Worm (Caenorhabditis elegans): ENCODE results near the gene vps-50.
A peak's percentile ranks its signal among the peaks of the same experiment; 100 is the strongest.

vps-50 gene

ce11 chrIII:10868653-10869392, at the start of gene vps-50, which contains the start of gene cey-4:
vps-50 (plus strand) TSS chrIII:10869193.
cey-4 (minus strand) TSS chrIII:10868703.
- TF ChIP-seq ceh-48 (tag; optimal IDR thresholded peaks at IDR 0.05): peak; percentile 57
- TF ChIP-seq odd-2 (tag; optimal IDR thresholded peaks at IDR 0.05): no peak
- TF ChIP-seq pha-2 (tag; optimal IDR thresholded peaks at IDR 0.05): no peak
- no peak for TF ChIP-seq elt-4 (tag; optimal IDR thresholded peaks at IDR 0.05)
- no peak for TF ChIP-seq unc-3 (GFP tag; conservative IDR thresholded peaks at IDR 0.05)
- peak; percentile 26 for TF ChIP-seq unc-3 (tag; optimal IDR thresholded peaks at IDR 0.05)
- no peak for TF ChIP-seq ceh-19 (GFP tag; optimal IDR thresholded peaks at IDR 0.05)
- no peak for TF ChIP-seq madf-2 (tag; optimal IDR thresholded peaks at IDR 0.05)
- TF ChIP-seq ceh-6 (GFP tag; optimal IDR thresholded peaks at IDR 0.05): no peak
- TF ChIP-seq dve-1 (tag; optimal IDR thresholded peaks at IDR 0.05): peak; percentile 20
- TF ChIP-seq ztf-16 (tag; optimal IDR thresholded peaks at IDR 0.05): peak; percentile 35
- no peak for TF ChIP-seq F13H6.1 (tag; optimal IDR thresholded peaks at IDR 0.05)
- peak; percentile 68 for TF ChIP-seq unc-42 (tag; optimal IDR thresholded peaks at IDR 0.05)
- TF ChIP-seq tbx-7 (tag; optimal IDR thresholded peaks at IDR 0.05): no peak
- no peak for TF ChIP-seq unc-55 (GFP tag; optimal IDR thresholded peaks at IDR 0.05)
- peak; percentile 31 for TF ChIP-seq unc-86 (tag; optimal IDR thresholded peaks at IDR 0.05)
- no peak for TF ChIP-seq ceh-2 (tag; optimal IDR thresholded peaks at IDR 0.05)
- peak; percentile 6 for TF ChIP-seq elt-2 (tag; optimal IDR thresholded peaks at IDR 0.05)
- no peak for TF ChIP-seq rnt-1 (tag; optimal IDR thresholded peaks at IDR 0.05)
- peak; percentile 35 for TF ChIP-seq tbx-2 (tag; optimal IDR thresholded peaks at IDR 0.05)
- no peak for TF ChIP-seq che-1 (tag; optimal IDR thresholded peaks at IDR 0.05)
- TF ChIP-seq nhr-232 (tag; optimal IDR thresholded peaks at IDR 0.05): no peak
- no peak for TF ChIP-seq ref-2 (tag; optimal IDR thresholded peaks at IDR 0.05)
- TF ChIP-seq npax-4 (tag; optimal IDR thresholded peaks at IDR 0.05): no peak
- peak; percentile 60 for TF ChIP-seq ceh-31 (tag; optimal IDR thresholded peaks at IDR 0.05)

- TF ChIP-seq ceh-48 (tag; optimal IDR thresholded peaks at IDR 0.05) (peak; percentile 53), hlh-13 (GFP tag; optimal IDR thresholded peaks at IDR 0.05) (no peak)
These were observed 49.7 kb upstream of the vps-50 start for ce11 chrIII:10819257-10819656.

- TF ChIP-seq ceh-18 (tag; optimal IDR thresholded peaks at IDR 0.05): peak; percentile 70
- no peak for TF ChIP-seq nhr-11 (tag; optimal IDR thresholded peaks at IDR 0.05)
- TF ChIP-seq hlh-6 (tag; optimal IDR thresholded peaks at IDR 0.05): no peak
- TF ChIP-seq unc-55 (GFP tag; optimal IDR thresholded peaks at IDR 0.05): peak; percentile 22
- TF ChIP-seq ceh-34 (tag; optimal IDR thresholded peaks at IDR 0.05): peak; percentile 49
- peak; percentile 1 for TF ChIP-seq mec-3 (tag; optimal IDR thresholded peaks at IDR 0.05; ENCODE audit: borderline replicate concordance)
These were observed 49.2 kb upstream of the vps-50 start for ce11 chrIII:10819778-10820177.

ce11 chrIII:10820592-10821242, 48.3 kb upstream of the vps-50 start:
- TF ChIP-seq ets-4 (tag; optimal IDR thresholded peaks at IDR 0.05): no peak
- TF ChIP-seq zip-5 (tag; optimal IDR thresholded peaks at IDR 0.05): no peak
- TF ChIP-seq ceh-24 (tag; optimal IDR thresholded peaks at IDR 0.05): no peak
- no peak for TF ChIP-seq ama-1 (optimal IDR thresholded peaks at IDR 0.05)
- no peak for TF ChIP-seq mec-3 (tag; optimal IDR thresholded peaks at IDR 0.05; ENCODE audit: borderline replicate concordance)

Data from whole organism, late embryonic.